Fruit fly (Drosophila melanogaster) whole organism, embryonic: ENCODE data around the gene Vps29.

Source experiments
- ATbp ChIP-seq: fragments of 200-800 bp; sonication (Bioruptor generic); optimal IDR thresholded peaks from 2 replicates; lab custom pipeline; 2017; ENCODE audit warnings: missing biosample characterization, mild to moderate bottlenecking, missing genetic modification characterization, missing genetic modification reagents
- Atf-2 ChIP-seq: fragments of 200-800 bp; sonication (Bioruptor generic); optimal IDR thresholded peaks from 2 replicates; lab custom pipeline; 2016; ENCODE audit warnings: missing biosample characterization, missing genetic modification characterization
- Atf6 ChIP-seq: fragments of 200-800 bp; sonication (Bioruptor generic); IDR thresholded peaks from 2 replicates; pipeline ENCODE4 v1.3.6; 2022; ENCODE audit warnings: missing biosample characterization, missing genetic modification characterization
- CG1024 ChIP-seq: fragments of 200-800 bp; sonication (Bioruptor generic); IDR thresholded peaks from 2 replicates; pipeline ENCODE4 v1.3.6; 2022; ENCODE audit warnings: missing biosample characterization, missing genetic modification characterization
- CG10321 ChIP-seq: fragments of 200-800 bp; sonication (Bioruptor generic); IDR thresholded peaks from 2 replicates; pipeline ENCODE4 v1.3.6; 2022; ENCODE audit warnings: missing biosample characterization, missing genetic modification characterization
- CG10366 ChIP-seq: fragments of 200-800 bp; sonication (Bioruptor generic); IDR thresholded peaks from 2 replicates; pipeline ENCODE4 v1.3.6; 2022; ENCODE audit warnings: missing biosample characterization, missing genetic modification characterization
- CG11456 ChIP-seq: fragments of 200-800 bp; sonication (Bioruptor generic); IDR thresholded peaks from 3 replicates; pipeline ENCODE4 v1.3.6; 2022; ENCODE audit warnings: missing biosample characterization, missing genetic modification characterization
- CG12071 ChIP-seq: fragments of 200-800 bp; sonication (Bioruptor generic); optimal IDR thresholded peaks from 3 replicates; lab custom pipeline; 2018; ENCODE audit warnings: missing biosample characterization, mild to moderate bottlenecking, missing genetic modification characterization
- CG12391 ChIP-seq: fragments of 200-800 bp; sonication (Bioruptor generic); optimal IDR thresholded peaks from 3 replicates; lab custom pipeline; 2018; ENCODE audit warnings: missing biosample characterization, mild to moderate bottlenecking, missing genetic modification characterization, moderate library complexity
- CG12769 ChIP-seq: fragments of 200-800 bp; sonication (Bioruptor generic); optimal IDR thresholded peaks from 2 replicates; lab custom pipeline; 2019; ENCODE audit warnings: missing biosample characterization, mild to moderate bottlenecking, missing genetic modification characterization, moderate library complexity
- CG13296 ChIP-seq: fragments of 200-800 bp; sonication (Bioruptor generic); optimal IDR thresholded peaks from 3 replicates; lab custom pipeline; 2018; ENCODE audit warnings: missing biosample characterization, mild to moderate bottlenecking, missing genetic modification characterization
- CG13775 ChIP-seq: fragments of 200-800 bp; sonication (Bioruptor generic); optimal IDR thresholded peaks from 3 replicates; lab custom pipeline; 2017; ENCODE audit warnings: missing biosample characterization, mild to moderate bottlenecking, missing genetic modification characterization
- CG14050 ChIP-seq: fragments of 200-800 bp; sonication (Bioruptor generic); IDR thresholded peaks from 3 replicates; pipeline ENCODE4 v1.3.6; 2022; ENCODE audit warnings: missing biosample characterization, missing genetic modification characterization
- CG15601 ChIP-seq: fragments of 200-800 bp; sonication (Bioruptor generic); optimal IDR thresholded peaks from 3 replicates; lab custom pipeline; 2019; ENCODE audit warnings: missing biosample characterization, mild to moderate bottlenecking, missing genetic modification characterization, moderate library complexity
- CG16779 ChIP-seq: fragments of 200-800 bp; sonication (Bioruptor generic); IDR thresholded peaks from 2 replicates; pipeline ENCODE4 v1.3.6; 2022; ENCODE audit warnings: missing biosample characterization, missing genetic modification characterization
- CG18011 ChIP-seq: fragments of 200-800 bp; sonication (Bioruptor generic); optimal IDR thresholded peaks from 2 replicates; lab custom pipeline; 2017; ENCODE audit warnings: missing biosample characterization, missing genetic modification characterization, mild to moderate bottlenecking, moderate library complexity, missing genotype
- CG2129 ChIP-seq: fragments of 200-800 bp; sonication (Bioruptor generic); IDR thresholded peaks from 2 replicates; pipeline ENCODE4 v1.3.6; 2022; ENCODE audit warnings: missing biosample characterization, missing genetic modification characterization; ENCODE audit not compliant: partially characterized antibody
- CG3726 ChIP-seq: fragments of 200-800 bp; sonication (Bioruptor generic); IDR thresholded peaks from 3 replicates; pipeline ENCODE4, ENCODE4 v1.3.6; 2022; ENCODE audit warnings: missing biosample characterization, missing genetic modification characterization
- CG3838 ChIP-seq: fragments of 200-800 bp; sonication (Bioruptor generic); optimal IDR thresholded peaks from 3 replicates; lab custom pipeline; 2016; ENCODE audit warnings: missing biosample characterization, missing genetic modification characterization
- CG6765 ChIP-seq: fragments of 200-800 bp; sonication (Bioruptor generic); optimal IDR thresholded peaks from 3 replicates; lab custom pipeline; 2017; ENCODE audit warnings: missing biosample characterization, mild to moderate bottlenecking, missing genetic modification characterization
- CG7786 ChIP-seq: fragments of 200-800 bp; sonication (Bioruptor generic); optimal IDR thresholded peaks from 2 replicates; lab custom pipeline; 2016; ENCODE audit warnings: missing biosample characterization, missing genetic modification characterization
- CG8924 ChIP-seq: fragments of 200-800 bp; optimal IDR thresholded peaks from 3 replicates; lab custom pipeline; 2019; ENCODE audit warnings: missing biosample characterization, mild to moderate bottlenecking, missing genetic modification characterization, moderate library complexity
- CG9876 ChIP-seq: fragments of 200-800 bp; sonication (Bioruptor generic); optimal IDR thresholded peaks from 2 replicates; lab custom pipeline; 2016; ENCODE audit warnings: missing biosample characterization, missing genetic modification characterization
- CkIIα-i1 ChIP-seq: fragments of 200-800 bp; sonication (Bioruptor generic); IDR thresholded peaks from 2 replicates; pipeline ENCODE4 v1.3.6; 2022; ENCODE audit warnings: missing biosample characterization, missing genetic modification characterization
- CrebB ChIP-seq: fragments of 200-800 bp; sonication (Bioruptor generic); optimal IDR thresholded peaks from 3 replicates; lab custom pipeline; 2018; ENCODE audit warnings: missing biosample characterization, mild to moderate bottlenecking, missing genetic modification characterization
- Eip74EF ChIP-seq, 2 experiments: fragments of 200-800 bp in 1 of 2; fragments of >200 bp in 1 of 2; sonication (Bioruptor generic) in 1 of 2; optimal IDR thresholded peaks; 2 replicates each; lab custom pipeline; 2017 to 2019; ENCODE audit warnings: missing biosample characterization in 2 of 2, missing genetic modification characterization in 2 of 2, mild to moderate bottlenecking in 1 of 2, moderate library complexity in 1 of 2
- Gsc ChIP-seq: fragments of 200-800 bp; sonication (Bioruptor generic); IDR thresholded peaks from 2 replicates; pipeline ENCODE4 v1.3.6; 2022; ENCODE audit warnings: missing biosample characterization, missing genetic modification characterization
- H15 ChIP-seq: fragments of 200-800 bp; sonication (Bioruptor generic); IDR thresholded peaks from 3 replicates; pipeline ENCODE4 v1.3.6; 2022; ENCODE audit warnings: missing biosample characterization, missing genetic modification characterization
- HmgZ ChIP-seq: fragments of 200-800 bp; sonication (Bioruptor generic); optimal IDR thresholded peaks from 2 replicates; lab custom pipeline; 2018; ENCODE audit warnings: missing biosample characterization, mild to moderate bottlenecking, missing genetic modification characterization
- Max ChIP-seq: fragments of 200-800 bp; sonication (Bioruptor generic); optimal IDR thresholded peaks from 2 replicates; lab custom pipeline; 2016; ENCODE audit warnings: missing biosample characterization, mild to moderate bottlenecking, missing genetic modification characterization
- Med ChIP-seq: fragments of 200-800 bp; sonication (Bioruptor generic); peaks from one replicate; lab custom pipeline; 2016; ENCODE audit warnings: missing biosample characterization, missing genetic modification characterization, mild to moderate bottlenecking, inconsistent platforms, moderate library complexity
- Sin3A ChIP-seq: fragments of >200 bp; optimal IDR thresholded peaks from 2 replicates; lab custom pipeline; 2018
- TFAM ChIP-seq: fragments of 200-800 bp; sonication (Bioruptor generic); optimal IDR thresholded peaks from 2 replicates; lab custom pipeline; 2017; ENCODE audit warnings: missing biosample characterization, missing genetic modification characterization, inconsistent platforms
- amos ChIP-seq: fragments of 200-800 bp; sonication (Bioruptor generic); IDR thresholded peaks from 2 replicates; pipeline ENCODE4 v1.3.6; 2022; ENCODE audit warnings: missing biosample characterization, missing genetic modification characterization; ENCODE audit not compliant: partially characterized antibody
- cad ChIP-seq: fragments of >200 bp; optimal IDR thresholded peaks from 2 replicates; lab custom pipeline; 2017; ENCODE audit warnings: missing biosample characterization, missing genetic modification characterization
- cwo ChIP-seq: fragments of 200-800 bp; sonication (Bioruptor generic); optimal IDR thresholded peaks from 3 replicates; lab custom pipeline; 2017; ENCODE audit warnings: missing biosample characterization, missing genetic modification characterization, mild to moderate bottlenecking, moderate library complexity, missing genetic modification reagents
- da ChIP-seq: fragments of 200-800 bp; sonication (Bioruptor generic); optimal IDR thresholded peaks from 2 replicates; lab custom pipeline; 2016; ENCODE audit warnings: missing biosample characterization, missing genetic modification characterization
- danr ChIP-seq: fragments of 200-800 bp; sonication (Bioruptor generic); IDR thresholded peaks from 2 replicates; pipeline ENCODE4 v1.3.6; 2022; ENCODE audit warnings: missing biosample characterization, missing genetic modification characterization
- disco-r ChIP-seq: fragments of 200-800 bp; sonication (Bioruptor generic); optimal IDR thresholded peaks from 2 replicates; lab custom pipeline; 2016; ENCODE audit warnings: missing biosample characterization, missing genetic modification characterization
- eyg ChIP-seq: fragments of 200-800 bp; sonication (Bioruptor generic); optimal IDR thresholded peaks from 3 replicates; lab custom pipeline; 2016; ENCODE audit warnings: missing biosample characterization, missing genetic modification characterization
- fd3F ChIP-seq: fragments of 200-800 bp; sonication (Bioruptor generic); optimal IDR thresholded peaks from 2 replicates; lab custom pipeline; 2018; ENCODE audit warnings: missing biosample characterization, mild to moderate bottlenecking, missing genetic modification characterization, moderate library complexity
- fru ChIP-seq: fragments of >200 bp; optimal IDR thresholded peaks from 2 replicates; lab custom pipeline; 2017
- gce ChIP-seq: fragments of 200-800 bp; sonication (Bioruptor generic); IDR thresholded peaks from 3 replicates; pipeline ENCODE4 v1.3.6; 2022; ENCODE audit warnings: missing biosample characterization, missing genetic modification characterization
- gem ChIP-seq: fragments of 200-800 bp; sonication (Bioruptor generic); optimal IDR thresholded peaks from 2 replicates; lab custom pipeline; 2019; ENCODE audit warnings: missing biosample characterization, mild to moderate bottlenecking, missing genetic modification characterization, moderate library complexity
- lov ChIP-seq, 2 experiments: fragments of 200-800 bp in 1 of 2; fragments of >200 bp in 1 of 2; sonication (Bioruptor generic) in 1 of 2; IDR thresholded peaks in 1 of 2; optimal IDR thresholded peaks in 1 of 2; 2 replicates in 1 of 2; 3 replicates in 1 of 2; pipeline versions ENCODE4 v1.3.6 to Lab custom; 2017 to 2022; ENCODE audit warnings: missing biosample characterization in 1 of 2, missing genetic modification characterization in 1 of 2
- pita ChIP-seq: fragments of 200-800 bp; sonication (Bioruptor generic); optimal IDR thresholded peaks from 2 replicates; lab custom pipeline; 2017; ENCODE audit warnings: missing biosample characterization, mild to moderate bottlenecking, missing genetic modification characterization
- pros ChIP-seq: fragments of 200-800 bp; sonication (Bioruptor generic); optimal IDR thresholded peaks from 3 replicates; lab custom pipeline; 2019; ENCODE audit warnings: missing biosample characterization, mild to moderate bottlenecking, missing genetic modification characterization, moderate library complexity
- ro ChIP-seq: fragments of 200-800 bp; sonication (Bioruptor generic); IDR thresholded peaks from 2 replicates; pipeline ENCODE4 v1.3.6; 2022; ENCODE audit warnings: missing biosample characterization, missing genetic modification characterization
- sima ChIP-seq: fragments of 200-800 bp; sonication (Bioruptor generic); optimal IDR thresholded peaks from 2 replicates; lab custom pipeline; 2016; ENCODE audit warnings: missing biosample characterization, missing genetic modification characterization
- tio ChIP-seq: fragments of 200-800 bp; sonication (Bioruptor generic); optimal IDR thresholded peaks from 2 replicates; lab custom pipeline; 2017; ENCODE audit warnings: missing biosample characterization, missing genetic modification characterization, inconsistent platforms
- tup ChIP-seq: fragments of 200-800 bp; sonication (Bioruptor generic); optimal IDR thresholded peaks from 2 replicates; lab custom pipeline; 2016; ENCODE audit warnings: missing biosample characterization, mild to moderate bottlenecking, missing genetic modification characterization, moderate library complexity

Vps29 gene

dm6 chr2L:1172704-1173107, 22.1 kb downstream of the Vps29 start, which contains the start of the genes Charon and CG4887 (continued):
- TF ChIP-seq CG18011 (GFP tag; lab: Kevin White, UChicago) (peak; percentile 77), da (GFP tag; lab: Kevin White, UChicago) (peak; percentile 40), CG11456 (peak; percentile 82), Eip74EF (GFP tag; optimal IDR thresholded peaks at IDR 0.05; lab: Kevin White, UChicago) (no peak), CG3838 (peak; percentile 63), CG2129 (GFP tag; lab: Robert Waterston, UW) (peak; percentile 41; the same call in 1 of the 2 replicates), gce (GFP tag; lab: Robert Waterston, UW) (peak; percentile 55; the same call in 1 of the 3 replicates), TFAM (GFP tag; lab: Kevin White, UChicago) (peak; percentile 8), pros (GFP tag; lab: Kevin White, UChicago) (no peak), Atf6 (peak; percentile 75), CG8924 (tag; lab: Kevin White, UChicago) (no peak), H15 (peak; percentile 72; the same call in 1 of the 3 replicates), CG12071 (GFP tag; lab: Kevin White, UChicago) (no peak), disco-r (peak; percentile 48), CG7786 (peak; percentile 88), CG10321 (GFP tag; lab: Robert Waterston, UW) (no peak), Sin3A (lab: Kevin White, UChicago) (peak; percentile 89), CG12769 (tag; lab: Kevin White, UChicago) (no peak), CG13775 (peak; percentile 88), CG6765 (GFP tag; lab: Kevin White, UChicago) (peak; percentile 75), CG14050 (GFP tag; lab: Robert Waterston, UW) (peak; percentile 55; the same call in 1 of the 3 replicates), Gsc (GFP tag; lab: Robert Waterston, UW) (peak; percentile 46; the same call in 1 of the 2 replicates), CG16779 (GFP tag; lab: Robert Waterston, UW) (no peak), pita (GFP tag; lab: Kevin White, UChicago) (no peak), sima (GFP tag; lab: Kevin White, UChicago) (no peak), gem (tag; lab: Kevin White, UChicago) (no peak), Atf-2 (peak; percentile 68), CG12391 (tag; lab: Kevin White, UChicago) (peak; percentile 88), CG15601 (tag; lab: Kevin White, UChicago) (peak; percentile 83), Max (peak; percentile 88), eyg (GFP tag; lab: Kevin White, UChicago) (peak; percentile 70), CrebB (tag; lab: Kevin White, UChicago) (peak; percentile 52), amos (GFP tag; lab: Robert Waterston, UW) (peak; percentile 48), CG3726 (no peak; the same call in 1 of the 3 replicates), CkIIα-i1 (GFP tag; lab: Robert Waterston, UW) (no peak), tio (no peak), lov (optimal IDR thresholded peaks at IDR 0.05; lab: Kevin White, UChicago) (no peak), lov (GFP tag; IDR thresholded peaks at IDR 0.05; lab: Robert Waterston, UW) (peak; percentile 49; the same call in 1 of the 3 replicates), cwo (GFP tag; lab: Kevin White, UChicago) (peak; percentile 48), CG10366 (GFP tag; lab: Robert Waterston, UW) (peak; percentile 82), fru (lab: Kevin White, UChicago) (no peak), cad (GFP tag; lab: Kevin White, UChicago) (no peak), CG1024 (peak; percentile 53; the same call in 1 of the 2 replicates), HmgZ (tag; lab: Kevin White, UChicago) (peak; percentile 89), ro (peak; percentile 68), CG9876 (GFP tag; lab: Kevin White, UChicago) (peak; percentile 71), tup (GFP tag; lab: Kevin White, UChicago) (peak; percentile 35), ATbp (GFP tag; lab: Kevin White, UChicago) (peak; percentile 41), CG13296 (GFP tag; lab: Kevin White, UChicago) (peak; percentile 78), danr (GFP tag; lab: Robert Waterston, UW) (peak; percentile 62; the same call in 1 of the 2 replicates), Med (peak; percentile 96), fd3F (peak; percentile 76)
